Worm (Caenorhabditis elegans) whole organism, young adult: ENCODE data around the gene wapl-1.

Experiments
- B0035.1 ChIP-seq: sonication (generic microtip); optimal IDR thresholded peaks from 2 replicates; lab custom pipeline; 2016; ENCODE audit warnings: missing genetic modification characterization, mild to moderate bottlenecking, missing compliant biosample characterization, missing genotype, missing genetic modification reagents
- B0261.1 ChIP-seq: sonication (generic microtip); optimal IDR thresholded peaks from 2 replicates; lab custom pipeline; 2016; ENCODE audit warnings: mild to moderate bottlenecking, missing genetic modification characterization, moderate library complexity, missing compliant biosample characterization
- B0336.3 ChIP-seq: fragments of 200-800 bp; sonication (Bioruptor generic); IDR thresholded peaks from 2 replicates; pipeline ENCODE4 v1.3.6; 2022; ENCODE audit warnings: missing genetic modification characterization, missing compliant biosample characterization
- C06A6.2 ChIP-seq: fragments of 200-800 bp; sonication (Bioruptor generic); conservative IDR thresholded peaks from 2 replicates; pipeline ENCODE4 v1.3.6; 2022; ENCODE audit warnings: missing genetic modification characterization, missing compliant biosample characterization
- F10E7.11 ChIP-seq: sonication (generic microtip); optimal IDR thresholded peaks from 2 replicates; lab custom pipeline; 2017; ENCODE audit warnings: mild to moderate bottlenecking, missing genetic modification characterization, moderate library complexity, missing compliant biosample characterization
- F33H1.4 ChIP-seq: fragments of 200-800 bp; sonication (Bioruptor generic); IDR thresholded peaks from 2 replicates; pipeline ENCODE4 v1.3.6; 2022; ENCODE audit warnings: missing genetic modification reagents, missing genetic modification characterization, missing compliant biosample characterization
- F49E8.2 ChIP-seq: sonication (generic microtip); optimal IDR thresholded peaks from 3 replicates; lab custom pipeline; 2017; ENCODE audit warnings: missing genetic modification characterization, mild to moderate bottlenecking, missing compliant biosample characterization, antibody characterized with exemption, moderate library complexity; ENCODE audit not compliant: insufficient read depth
- K11D2.4 ChIP-seq: fragments of 200-800 bp; sonication (Bioruptor generic); IDR thresholded peaks from 2 replicates; pipeline ENCODE4 v1.3.6; 2022; ENCODE audit warnings: missing genetic modification reagents, missing genetic modification characterization, missing compliant biosample characterization
- T26A5.8 ChIP-seq: sonication (generic microtip); optimal IDR thresholded peaks from 2 replicates; lab custom pipeline; 2016; ENCODE audit warnings: missing genetic modification characterization, missing compliant biosample characterization
- Y56A3A.18 ChIP-seq: fragments of 200-800 bp; sonication (Bioruptor generic); IDR thresholded peaks from 2 replicates; pipeline ENCODE4 v1.3.6; 2022; ENCODE audit warnings: missing genetic modification reagents, missing genetic modification characterization, missing compliant biosample characterization
- Y67H2A.10 ChIP-seq: fragments of 200-800 bp; sonication (Bioruptor generic); conservative IDR thresholded peaks from 2 replicates; pipeline ENCODE4 v1.3.6; 2022; ENCODE audit warnings: missing genetic modification reagents, missing genetic modification characterization, missing compliant biosample characterization
- attf-3 ChIP-seq: fragments of 200-800 bp; sonication (Bioruptor generic); conservative IDR thresholded peaks from 2 replicates; pipeline ENCODE4 v1.3.6; 2022; ENCODE audit warnings: missing genetic modification reagents, missing genetic modification characterization, missing compliant biosample characterization
- attf-5 ChIP-seq: fragments of 200-800 bp; sonication (Bioruptor generic); optimal IDR thresholded peaks from 2 replicates; lab custom pipeline; 2018; ENCODE audit warnings: mild to moderate bottlenecking, missing genetic modification characterization, missing compliant biosample characterization
- attf-6 ChIP-seq: fragments of 200-800 bp; sonication (Bioruptor generic); IDR thresholded peaks from 2 replicates; pipeline ENCODE4 v1.3.6; 2022; ENCODE audit warnings: missing genetic modification reagents, missing genetic modification characterization, missing compliant biosample characterization
- bed-1 ChIP-seq: fragments of 200-800 bp; sonication (Bioruptor generic); IDR thresholded peaks from 2 replicates; pipeline ENCODE4 v1.3.6; 2022; ENCODE audit warnings: missing genetic modification reagents, missing genetic modification characterization, missing compliant biosample characterization
- bed-2 ChIP-seq: fragments of 200-800 bp; sonication (Bioruptor generic); IDR thresholded peaks from 2 replicates; pipeline ENCODE4 v1.3.6; 2022; ENCODE audit warnings: missing genetic modification reagents, missing genetic modification characterization, missing compliant biosample characterization
- cebp-2 ChIP-seq: fragments of 200-800 bp; sonication (Bioruptor generic); IDR thresholded peaks from 2 replicates; pipeline ENCODE4 v1.3.6; 2022; ENCODE audit warnings: missing genetic modification characterization, missing compliant biosample characterization
- ceh-100 ChIP-seq: fragments of 200-800 bp; sonication (Bioruptor generic); IDR thresholded peaks from 2 replicates; pipeline ENCODE4 v1.3.6; 2022; ENCODE audit warnings: missing genetic modification reagents, missing genetic modification characterization, missing compliant biosample characterization
- ceh-91 ChIP-seq: fragments of 200-800 bp; sonication (Bioruptor generic); IDR thresholded peaks from 2 replicates; pipeline ENCODE4 v1.3.6; 2022; ENCODE audit warnings: missing genetic modification reagents, missing genetic modification characterization, missing compliant biosample characterization
- ekl-4 ChIP-seq: fragments of 200-800 bp; sonication (Bioruptor generic); IDR thresholded peaks from 2 replicates; pipeline ENCODE4 v1.3.6; 2022; ENCODE audit warnings: missing genetic modification reagents, missing genetic modification characterization, missing compliant biosample characterization
- hlh-26 ChIP-seq: fragments of 200-800 bp; sonication (Bioruptor generic); conservative IDR thresholded peaks from 2 replicates; pipeline ENCODE4 v1.3.6; 2022; ENCODE audit warnings: missing genetic modification reagents, missing genetic modification characterization, missing compliant biosample characterization
- lin-26 ChIP-seq: fragments of 200-800 bp; sonication (Bioruptor generic); IDR thresholded peaks from 2 replicates; pipeline ENCODE4 v1.3.6; 2022; ENCODE audit warnings: missing genetic modification reagents, missing genetic modification characterization, missing compliant biosample characterization
- lin-40 ChIP-seq: sonication (generic microtip); optimal IDR thresholded peaks from 2 replicates; lab custom pipeline; 2016; ENCODE audit warnings: missing genetic modification characterization, mild to moderate bottlenecking, missing compliant biosample characterization, missing genotype, missing genetic modification reagents
- lin-54 ChIP-seq: fragments of 200-800 bp; sonication (Bioruptor generic); optimal IDR thresholded peaks from 2 replicates; lab custom pipeline; 2018; ENCODE audit warnings: mild to moderate bottlenecking, missing genetic modification characterization, missing compliant biosample characterization
- madf-10 ChIP-seq: sonication (generic microtip); optimal IDR thresholded peaks from 2 replicates; lab custom pipeline; 2016; ENCODE audit warnings: mild to moderate bottlenecking, missing genetic modification characterization, missing compliant biosample characterization
- madf-3 ChIP-seq: fragments of 200-800 bp; sonication (Bioruptor generic); IDR thresholded peaks from 2 replicates; pipeline ENCODE4 v1.3.6; 2022; ENCODE audit warnings: missing genetic modification reagents, missing genetic modification characterization, missing compliant biosample characterization
- madf-6 ChIP-seq: fragments of 200-800 bp; sonication (Bioruptor generic); IDR thresholded peaks from 2 replicates; pipeline ENCODE4 v1.3.6; 2022; ENCODE audit warnings: missing genetic modification reagents, missing genetic modification characterization, missing compliant biosample characterization
- madf-8 ChIP-seq: fragments of 200-800 bp; sonication (Bioruptor generic); conservative IDR thresholded peaks from 2 replicates; pipeline ENCODE4 v1.3.6; 2022; ENCODE audit warnings: missing genetic modification reagents, missing genetic modification characterization, missing compliant biosample characterization
- mcd-1 ChIP-seq: fragments of 200-800 bp; sonication (Bioruptor generic); IDR thresholded peaks from 2 replicates; pipeline ENCODE4 v1.3.6; 2022; ENCODE audit warnings: missing genetic modification reagents, missing genetic modification characterization, missing compliant biosample characterization
- mel-28 ChIP-seq: sonication (generic microtip); optimal IDR thresholded peaks from 2 replicates; lab custom pipeline; 2016; ENCODE audit warnings: borderline replicate concordance, mild to moderate bottlenecking, missing genetic modification characterization, missing compliant biosample characterization
- nfya-2 ChIP-seq: fragments of 200-800 bp; sonication (Bioruptor generic); IDR thresholded peaks from 2 replicates; pipeline ENCODE4 v1.3.6; 2022; ENCODE audit warnings: missing genetic modification reagents, missing genetic modification characterization, missing compliant biosample characterization
- nhr-27 ChIP-seq: fragments of 200-800 bp; sonication (Bioruptor generic); optimal IDR thresholded peaks from 2 replicates; lab custom pipeline; 2018; ENCODE audit warnings: mild to moderate bottlenecking, missing genetic modification characterization, moderate library complexity, missing compliant biosample characterization
- pha-4 ChIP-seq: fragments of 150-350 bp; sonication (generic microtip); optimal IDR thresholded peaks from 2 replicates; lab custom pipeline; 2014; ENCODE audit warnings: missing biosample characterization, missing genetic modification reagents, missing genetic modification characterization
- rcor-1 ChIP-seq: fragments of 200-800 bp; sonication (Bioruptor generic); IDR thresholded peaks from 2 replicates; pipeline ENCODE4 v1.3.6; 2022; ENCODE audit warnings: missing genetic modification reagents, missing genetic modification characterization, missing compliant biosample characterization
- sea-2 ChIP-seq: fragments of 200-800 bp; sonication (Bioruptor generic); IDR thresholded peaks from 2 replicates; pipeline ENCODE4 v1.3.6; 2022; ENCODE audit warnings: missing genetic modification characterization, missing compliant biosample characterization
- snpc-1.3 ChIP-seq: sonication (generic microtip); optimal IDR thresholded peaks from 2 replicates; lab custom pipeline; 2017; ENCODE audit warnings: missing genetic modification characterization, mild to moderate bottlenecking, missing compliant biosample characterization, antibody characterized with exemption, moderate library complexity, missing genotype, missing genetic modification reagents; ENCODE audit not compliant: insufficient read depth
- snpc-3.4 ChIP-seq: sonication (generic microtip); optimal IDR thresholded peaks from 2 replicates; lab custom pipeline; 2017; ENCODE audit warnings: missing genetic modification characterization, mild to moderate bottlenecking, missing compliant biosample characterization, antibody characterized with exemption, moderate library complexity, missing genotype, missing genetic modification reagents
- snpc-4 ChIP-seq, 5 experiments: fragments of 150-350 bp in 1 of 5; sonication (generic microtip) in 4 of 5; optimal IDR thresholded peaks; 2 replicates each; lab custom pipeline; 2014 to 2018; ENCODE audit warnings: missing genetic modification characterization in 5 of 5, missing biosample characterization in 3 of 5, antibody characterized with exemption in 2 of 5, mild to moderate bottlenecking in 2 of 5, missing compliant biosample characterization in 2 of 5, missing genotype in 2 of 5, moderate library complexity in 2 of 5, missing genetic modification reagents in 1 of 5
- somi-1 ChIP-seq: fragments of 200-800 bp; sonication (Bioruptor generic); optimal IDR thresholded peaks from 2 replicates; lab custom pipeline; 2018; ENCODE audit warnings: mild to moderate bottlenecking, missing genetic modification characterization, missing compliant biosample characterization
- sptf-2 ChIP-seq: fragments of 200-800 bp; sonication (Bioruptor generic); optimal IDR thresholded peaks from 2 replicates; lab custom pipeline; 2018; ENCODE audit warnings: mild to moderate bottlenecking, missing genetic modification characterization, missing compliant biosample characterization
- tbx-9 ChIP-seq: sonication (generic microtip); optimal IDR thresholded peaks from 2 replicates; lab custom pipeline; 2016; ENCODE audit warnings: borderline replicate concordance, missing genetic modification characterization, inconsistent platforms, missing compliant biosample characterization
- zfh-2 ChIP-seq: fragments of 200-800 bp; sonication (Bioruptor generic); conservative IDR thresholded peaks from 2 replicates; pipeline ENCODE4 v1.3.6; 2022; ENCODE audit warnings: missing genetic modification reagents, missing genetic modification characterization, missing compliant biosample characterization
- zim-3 ChIP-seq: sonication (generic microtip); optimal IDR thresholded peaks from 2 replicates; lab custom pipeline; 2017; ENCODE audit warnings: mild to moderate bottlenecking, missing genetic modification characterization, moderate library complexity, missing compliant biosample characterization
- ztf-18 ChIP-seq: sonication (generic microtip); optimal IDR thresholded peaks from 2 replicates; lab custom pipeline; 2016; ENCODE audit warnings: missing genotype, mild to moderate bottlenecking, missing genetic modification characterization, missing compliant biosample characterization
- ztf-22 ChIP-seq: fragments of 200-800 bp; sonication (Bioruptor generic); optimal IDR thresholded peaks from 2 replicates; lab custom pipeline; 2018; ENCODE audit warnings: mild to moderate bottlenecking, missing genetic modification characterization, moderate library complexity, missing compliant biosample characterization
- ztf-26 ChIP-seq: sonication (generic microtip); optimal IDR thresholded peaks from 2 replicates; lab custom pipeline; 2017; ENCODE audit warnings: missing genetic modification characterization, missing compliant biosample characterization
- ztf-28 ChIP-seq: fragments of 200-800 bp; sonication (Bioruptor generic); IDR thresholded peaks from 2 replicates; pipeline ENCODE4 v1.3.6; 2022; ENCODE audit warnings: missing genetic modification reagents, missing genetic modification characterization, missing compliant biosample characterization

The wapl-1 gene

ce11 chrIV:4445711-4446290 lies at the start of gene wapl-1, which contains the start of gene htz-1 (continued):
- TF ChIP-seq ztf-26 (peak; percentile 71), tbx-9 (tag; lab: Kevin White, UChicago) (no peak), attf-5 (GFP tag; lab: Kevin White, UChicago) (peak; percentile 94), T26A5.8 (tag; lab: Kevin White, UChicago) (no peak), ztf-22 (GFP tag; lab: Kevin White, UChicago) (no peak), F49E8.2 (tag; lab: Kevin White, UChicago) (peak; percentile 78), madf-6 (GFP tag; lab: Robert Waterston, UW) (peak; percentile 96), B0035.1 (no peak), ceh-91 (GFP tag; lab: Robert Waterston, UW) (peak; percentile 93), F10E7.11 (tag; lab: Kevin White, UChicago) (no peak), attf-6 (GFP tag; lab: Robert Waterston, UW) (peak; percentile 65), Y67H2A.10 (0 out of 2 replicates have a peak, but pooled peaks have one; percentile 66), lin-26 (GFP tag; lab: Robert Waterston, UW) (no peak), madf-8 (GFP tag; lab: Robert Waterston, UW) (peak; percentile 84), snpc-1.3 (tag; lab: Kevin White, UChicago) (peak; percentile 79), zim-3 (tag; lab: Kevin White, UChicago) (peak; percentile 56), snpc-4 (GFP tag; optimal IDR thresholded peaks at IDR 0.05; lab: Kevin White, UChicago) (peak; percentile 23), snpc-4 (tag; optimal IDR thresholded peaks at IDR 0.05; lab: Kevin White, UChicago) (peak; percentile 73 to 85 (median 83)), bed-2 (no peak), B0261.1 (no peak), sea-2 (GFP tag; lab: Robert Waterston, UW) (no peak), nfya-2 (GFP tag; lab: Robert Waterston, UW) (no peak), rcor-1 (GFP tag; lab: Robert Waterston, UW) (peak; percentile 92), F33H1.4 (GFP tag; lab: Robert Waterston, UW) (peak; percentile 99), snpc-3.4 (tag; lab: Kevin White, UChicago) (peak; percentile 90), pha-4 (peak; percentile 88), Y56A3A.18 (GFP tag; lab: Robert Waterston, UW) (peak; percentile 60; the same call in 1 of the 2 replicates), attf-3 (peak; percentile 67), lin-40 (tag; lab: Kevin White, UChicago) (peak; percentile 93), mcd-1 (GFP tag; lab: Robert Waterston, UW) (peak; percentile 93), bed-1 (GFP tag; lab: Robert Waterston, UW) (no peak), C06A6.2 (GFP tag; lab: Robert Waterston, UW) (peak; percentile 85), ztf-18 (tag; lab: Kevin White, UChicago) (peak; percentile 79), zfh-2 (peak; percentile 64; the same call in 1 of the 2 replicates), ztf-28 (0 out of 2 replicates have a peak, but pooled peaks have one; percentile 66), cebp-2 (GFP tag; lab: Robert Waterston, UW) (peak; percentile 72; the same call in 1 of the 2 replicates), lin-54 (GFP tag; lab: Kevin White, UChicago) (peak; percentile 95), nhr-27 (tag; lab: Kevin White, UChicago) (no peak), sptf-2 (GFP tag; lab: Kevin White, UChicago) (no peak), ekl-4 (GFP tag; lab: Robert Waterston, UW) (peak; percentile 94), mel-28 (tag; lab: Kevin White, UChicago) (no peak), hlh-26 (GFP tag; lab: Robert Waterston, UW) (no peak), B0336.3 (GFP tag; lab: Robert Waterston, UW) (peak; percentile 88), madf-3 (peak; percentile 92), ceh-100 (GFP tag; lab: Robert Waterston, UW) (peak; percentile 81), somi-1 (peak; percentile 54), K11D2.4 (GFP tag; lab: Robert Waterston, UW) (peak; percentile 88), madf-10 (tag; lab: Kevin White, UChicago) (peak; percentile 65)
